Fruit fly (Drosophila melanogaster) whole organism, embryonic: ENCODE data around the gene CG33233.
A peak's percentile ranks its signal among the peaks of the same experiment; 100 is the strongest.

Experiments
- B-H1 ChIP-seq: fragments of 200-800 bp; sonication (Bioruptor generic); IDR thresholded peaks from 3 replicates; pipeline ENCODE4 v1.3.6; 2022; ENCODE audit warnings: missing biosample characterization, missing genetic modification characterization
- CG10274 ChIP-seq: fragments of 200-800 bp; sonication (Bioruptor generic); optimal IDR thresholded peaks from 3 replicates; lab custom pipeline; 2017; ENCODE audit warnings: missing biosample characterization, mild to moderate bottlenecking, missing genetic modification characterization
- CG10959 ChIP-seq: fragments of 200-800 bp; sonication (Bioruptor generic); IDR thresholded peaks from 2 replicates; pipeline ENCODE4 v1.3.6; 2022; ENCODE audit warnings: missing biosample characterization, missing genetic modification characterization
- CG10979 ChIP-seq: fragments of 200-800 bp; sonication (Bioruptor generic); optimal IDR thresholded peaks from 2 replicates; lab custom pipeline; 2018; ENCODE audit warnings: missing biosample characterization, mild to moderate bottlenecking, missing genetic modification characterization, moderate library complexity
- CG11560 ChIP-seq: fragments of 200-800 bp; sonication (Bioruptor generic); IDR thresholded peaks from 3 replicates; pipeline ENCODE4 v1.3.6; 2022; ENCODE audit warnings: missing biosample characterization, missing genetic modification characterization
- CG12942 ChIP-seq: fragments of 200-800 bp; sonication (Bioruptor generic); optimal IDR thresholded peaks from 3 replicates; lab custom pipeline; 2016; ENCODE audit warnings: missing biosample characterization, missing genetic modification characterization
- CG13624 ChIP-seq: fragments of 200-800 bp; sonication (Bioruptor generic); optimal IDR thresholded peaks from 2 replicates; lab custom pipeline; 2016; ENCODE audit warnings: missing biosample characterization, missing genetic modification characterization
- CG17359 ChIP-seq: fragments of 200-800 bp; sonication (Bioruptor generic); optimal IDR thresholded peaks from 3 replicates; lab custom pipeline; 2018; ENCODE audit warnings: missing biosample characterization, mild to moderate bottlenecking, missing genetic modification characterization, moderate library complexity
- CG18619 ChIP-seq: fragments of 200-800 bp; sonication (Bioruptor generic); optimal IDR thresholded peaks from 3 replicates; lab custom pipeline; 2017; ENCODE audit warnings: missing biosample characterization, mild to moderate bottlenecking, missing genetic modification characterization
- CG2116 ChIP-seq: fragments of 200-800 bp; sonication (Bioruptor generic); optimal IDR thresholded peaks from 3 replicates; lab custom pipeline; 2018; ENCODE audit warnings: missing biosample characterization, mild to moderate bottlenecking, missing genetic modification characterization
- CG30431 ChIP-seq: fragments of 200-800 bp; sonication (Bioruptor generic); optimal IDR thresholded peaks from 2 replicates; lab custom pipeline; 2017; ENCODE audit warnings: missing biosample characterization, missing genetic modification characterization
- CG33213 ChIP-seq: fragments of 200-800 bp; sonication (Bioruptor generic); optimal IDR thresholded peaks from 3 replicates; lab custom pipeline; 2016; ENCODE audit warnings: missing biosample characterization, missing genetic modification characterization
- CG3847 ChIP-seq: fragments of 200-800 bp; sonication (Bioruptor generic); IDR thresholded peaks from 2 replicates; pipeline ENCODE4 v1.3.6; 2022; ENCODE audit warnings: missing biosample characterization, missing genetic modification characterization
- CG4360 ChIP-seq: fragments of 200-800 bp; sonication (Bioruptor generic); IDR thresholded peaks from 2 replicates; pipeline ENCODE4 v1.3.6; 2022; ENCODE audit warnings: missing biosample characterization, missing genetic modification characterization
- CG4730 ChIP-seq: fragments of 200-800 bp; sonication (Bioruptor generic); IDR thresholded peaks from 2 replicates; pipeline ENCODE4 v1.3.6; 2022; ENCODE audit warnings: missing biosample characterization, missing genetic modification characterization
- CG7357 ChIP-seq: fragments of 200-800 bp; sonication (Bioruptor generic); IDR thresholded peaks from 3 replicates; pipeline ENCODE4 v1.3.6; 2022; ENCODE audit warnings: missing biosample characterization, missing genetic modification characterization
- CG7963 ChIP-seq: fragments of 200-800 bp; sonication (Bioruptor generic); IDR thresholded peaks from 3 replicates; pipeline ENCODE4 v1.3.6; 2022; ENCODE audit warnings: missing biosample characterization, missing genetic modification characterization; ENCODE audit not compliant: partially characterized antibody
- CG8924 ChIP-seq: fragments of 200-800 bp; optimal IDR thresholded peaks from 3 replicates; lab custom pipeline; 2019; ENCODE audit warnings: missing biosample characterization, mild to moderate bottlenecking, missing genetic modification characterization, moderate library complexity
- CTCF ChIP-seq: fragments of 200-800 bp; sonication (Bioruptor generic); optimal IDR thresholded peaks from 2 replicates; lab custom pipeline; 2017; ENCODE audit warnings: missing biosample characterization, mild to moderate bottlenecking, missing genetic modification characterization, moderate library complexity
- Dad ChIP-seq: fragments of 200-800 bp; sonication (Bioruptor generic); optimal IDR thresholded peaks from 3 replicates; lab custom pipeline; 2016; ENCODE audit warnings: missing biosample characterization, missing genetic modification characterization
- E2f2 ChIP-seq: fragments of 200-800 bp; sonication (Bioruptor generic); IDR thresholded peaks from 2 replicates; pipeline ENCODE4 v1.3.6; 2022; ENCODE audit warnings: missing biosample characterization, missing genetic modification characterization
- ERR ChIP-seq: fragments of 200-800 bp; sonication (Bioruptor generic); optimal IDR thresholded peaks from 2 replicates; lab custom pipeline; 2016; ENCODE audit warnings: missing biosample characterization, missing genetic modification characterization
- HLH54F ChIP-seq: fragments of 200-800 bp; sonication (Bioruptor generic); optimal IDR thresholded peaks from 3 replicates; lab custom pipeline; 2016; ENCODE audit warnings: missing biosample characterization, missing genetic modification characterization
- MBD-R2 ChIP-seq: fragments of 200-800 bp; sonication (Bioruptor generic); IDR thresholded peaks from 2 replicates; pipeline ENCODE4 v1.3.6; 2022; ENCODE audit warnings: missing biosample characterization, missing genetic modification characterization
- Nf-YA ChIP-seq: fragments of 200-800 bp; sonication (Bioruptor generic); IDR thresholded peaks from 2 replicates; pipeline ENCODE4 v1.3.6; 2022; ENCODE audit warnings: missing biosample characterization, missing genetic modification characterization
- Nf-YC ChIP-seq: fragments of 200-800 bp; optimal IDR thresholded peaks from 3 replicates; lab custom pipeline; 2019; ENCODE audit warnings: missing biosample characterization, mild to moderate bottlenecking, missing genetic modification characterization, moderate library complexity
- Oaz ChIP-seq: fragments of 200-800 bp; sonication (Bioruptor generic); IDR thresholded peaks from 2 replicates; pipeline ENCODE4 v1.3.6; 2022; ENCODE audit warnings: missing biosample characterization, missing genetic modification characterization
- Opbp ChIP-seq: fragments of 200-800 bp; sonication (Bioruptor generic); IDR thresholded peaks from 3 replicates; pipeline ENCODE4 v1.3.6; 2022; ENCODE audit warnings: missing biosample characterization, missing genetic modification characterization; ENCODE audit not compliant: partially characterized antibody
- Scr ChIP-seq: fragments of 200-800 bp; sonication (Bioruptor generic); IDR thresholded peaks from 2 replicates; pipeline ENCODE4 v1.3.6; 2022; ENCODE audit warnings: missing biosample characterization, missing genetic modification characterization; ENCODE audit not compliant: partially characterized antibody
- Six4 ChIP-seq: fragments of 200-800 bp; sonication (Bioruptor generic); optimal IDR thresholded peaks from 2 replicates; lab custom pipeline; 2016; ENCODE audit warnings: missing biosample characterization, missing genetic modification characterization
- Taf1 ChIP-seq: fragments of 200-800 bp; sonication (Bioruptor generic); IDR thresholded peaks from 2 replicates; pipeline ENCODE4 v1.3.6; 2022; ENCODE audit warnings: missing biosample characterization, missing genetic modification characterization
- Xrp1 ChIP-seq: fragments of 200-800 bp; sonication (Bioruptor generic); IDR thresholded peaks from 2 replicates; pipeline ENCODE4 v1.3.6; 2022; ENCODE audit warnings: missing biosample characterization, missing genetic modification characterization
- da ChIP-seq: fragments of 200-800 bp; sonication (Bioruptor generic); optimal IDR thresholded peaks from 2 replicates; lab custom pipeline; 2016; ENCODE audit warnings: missing biosample characterization, missing genetic modification characterization
- dan ChIP-seq: fragments of 200-800 bp; sonication (Bioruptor generic); IDR thresholded peaks from 2 replicates; pipeline ENCODE4 v1.3.6; 2022; ENCODE audit warnings: missing biosample characterization, missing genetic modification characterization
- dati ChIP-seq: fragments of 200-800 bp; sonication (Bioruptor generic); IDR thresholded peaks from 2 replicates; pipeline ENCODE4 v1.3.6; 2022; ENCODE audit warnings: missing biosample characterization, missing genetic modification characterization
- ewg ChIP-seq: fragments of 200-800 bp; sonication (Bioruptor generic); optimal IDR thresholded peaks from 3 replicates; lab custom pipeline; 2017; ENCODE audit warnings: mild to moderate bottlenecking, missing biosample characterization, missing genetic modification reagents, missing genetic modification characterization
- fd3F ChIP-seq: fragments of 200-800 bp; sonication (Bioruptor generic); optimal IDR thresholded peaks from 2 replicates; lab custom pipeline; 2018; ENCODE audit warnings: missing biosample characterization, mild to moderate bottlenecking, missing genetic modification characterization, moderate library complexity
- fu2 ChIP-seq: fragments of 200-800 bp; sonication (Bioruptor generic); optimal IDR thresholded peaks from 2 replicates; lab custom pipeline; 2016; ENCODE audit warnings: missing biosample characterization, missing genetic modification characterization
- lbe ChIP-seq: fragments of 200-800 bp; sonication (Bioruptor generic); optimal IDR thresholded peaks from 2 replicates; lab custom pipeline; 2016; ENCODE audit warnings: missing biosample characterization, mild to moderate bottlenecking, missing genetic modification characterization
- lilli ChIP-seq: fragments of 200-800 bp; sonication (Bioruptor generic); optimal IDR thresholded peaks from 3 replicates; lab custom pipeline; 2016; ENCODE audit warnings: missing biosample characterization, missing genetic modification characterization
- lmd ChIP-seq: fragments of 200-800 bp; sonication (Bioruptor generic); IDR thresholded peaks from 2 replicates; pipeline ENCODE4 v1.3.6; 2022; ENCODE audit warnings: missing biosample characterization, missing genetic modification characterization
- lov ChIP-seq, 2 experiments: fragments of 200-800 bp in 1 of 2; fragments of >200 bp in 1 of 2; sonication (Bioruptor generic) in 1 of 2; IDR thresholded peaks in 1 of 2; optimal IDR thresholded peaks in 1 of 2; 2 replicates in 1 of 2; 3 replicates in 1 of 2; pipeline versions ENCODE4 v1.3.6 to Lab custom; 2017 to 2022; ENCODE audit warnings: missing biosample characterization in 1 of 2, missing genetic modification characterization in 1 of 2
- luna ChIP-seq: fragments of 200-800 bp; sonication (Bioruptor generic); optimal IDR thresholded peaks from 2 replicates; lab custom pipeline; 2016; ENCODE audit warnings: missing biosample characterization, missing genetic modification characterization
- pfk ChIP-seq: fragments of 200-800 bp; sonication (Bioruptor generic); optimal IDR thresholded peaks from 2 replicates; lab custom pipeline; 2018; ENCODE audit warnings: missing biosample characterization, mild to moderate bottlenecking, missing genetic modification characterization, moderate library complexity
- pita ChIP-seq: fragments of 200-800 bp; sonication (Bioruptor generic); optimal IDR thresholded peaks from 2 replicates; lab custom pipeline; 2017; ENCODE audit warnings: missing biosample characterization, mild to moderate bottlenecking, missing genetic modification characterization
- prd ChIP-seq, 3 experiments: fragments of >200 bp in 2 of 3; fragments of 200-800 bp in 1 of 3; sonication (Bioruptor generic) in 1 of 3; optimal IDR thresholded peaks in 2 of 3; IDR thresholded peaks in 1 of 3; 2 replicates in 2 of 3; 3 replicates in 1 of 3; pipeline versions ENCODE4 v1.3.6 to Lab custom; 2017 to 2022; ENCODE audit warnings: missing biosample characterization in 1 of 3, missing genetic modification characterization in 1 of 3
- sc ChIP-seq, 3 experiments: fragments of >200 bp in 2 of 3; fragments of 200-800 bp in 1 of 3; sonication (Bioruptor generic) in 1 of 3; optimal IDR thresholded peaks; 2 replicates in 2 of 3; 3 replicates in 1 of 3; lab custom pipeline; 2017; ENCODE audit warnings: mild to moderate bottlenecking in 1 of 3, missing biosample characterization in 1 of 3, missing genetic modification characterization in 1 of 3, missing genetic modification reagents in 1 of 3
- sqz ChIP-seq: fragments of 200-800 bp; sonication (Bioruptor generic); optimal IDR thresholded peaks from 3 replicates; lab custom pipeline; 2018; ENCODE audit warnings: missing biosample characterization, mild to moderate bottlenecking, missing genetic modification characterization
- trh ChIP-seq: fragments of 200-800 bp; sonication (Bioruptor generic); optimal IDR thresholded peaks from 2 replicates; lab custom pipeline; 2016; ENCODE audit warnings: missing biosample characterization, missing genetic modification characterization
- vfl ChIP-seq: fragments of 200-800 bp; sonication (Bioruptor generic); optimal IDR thresholded peaks from 2 replicates; lab custom pipeline; 2016; ENCODE audit warnings: missing biosample characterization, missing genetic modification characterization
- zf30C ChIP-seq: fragments of 200-800 bp; sonication (Bioruptor generic); optimal IDR thresholded peaks from 3 replicates; lab custom pipeline; 2018; ENCODE audit warnings: missing biosample characterization, mild to moderate bottlenecking, missing genetic modification characterization

The CG33233 gene

dm6 chr3L:2631406-2631805 is 28.0 kb upstream of the CG33233 start, which contains the start of the genes CG42245 and MEP-1 (continued):
- TF ChIP-seq fu2 (GFP tag; lab: Kevin White, UChicago) (no peak), Six4 (GFP tag; lab: Kevin White, UChicago) (peak; percentile 13), vfl (peak; percentile 11), lilli (GFP tag; lab: Kevin White, UChicago) (peak; percentile 81), CG2116 (peak; percentile 94), CG10979 (peak; percentile 9), dati (GFP tag; lab: Robert Waterston, UW) (no peak), B-H1 (GFP tag; lab: Robert Waterston, UW) (no peak), ERR (GFP tag; lab: Kevin White, UChicago) (peak; percentile 10), prd (optimal IDR thresholded peaks at IDR 0.05; lab: Kevin White, UChicago) (no peak), prd (GFP tag; IDR thresholded peaks at IDR 0.05; lab: Robert Waterston, UW) (no peak), MBD-R2 (GFP tag; lab: Robert Waterston, UW) (peak; percentile 58), trh (GFP tag; lab: Kevin White, UChicago) (no peak), da (GFP tag; lab: Kevin White, UChicago) (no peak), Opbp (GFP tag; lab: Robert Waterston, UW) (peak; percentile 65; the same call in 2 of the 3 replicates), sqz (no peak), CG10959 (GFP tag; lab: Robert Waterston, UW) (no peak), CG4360 (GFP tag; lab: Robert Waterston, UW) (no peak), CG4730 (GFP tag; lab: Robert Waterston, UW) (no peak), lov (optimal IDR thresholded peaks at IDR 0.05; lab: Kevin White, UChicago) (no peak), lov (GFP tag; IDR thresholded peaks at IDR 0.05; lab: Robert Waterston, UW) (no peak), CG13624 (GFP tag; lab: Kevin White, UChicago) (peak; percentile 72), CG11560 (tag; lab: Robert Waterston, UW) (no peak), CG33213 (peak; percentile 44), CTCF (GFP tag; lab: Kevin White, UChicago) (no peak), fd3F (GFP tag; lab: Kevin White, UChicago) (no peak), Nf-YA (GFP tag; lab: Robert Waterston, UW) (no peak), CG17359 (peak; percentile 34), Nf-YC (no peak), E2f2 (GFP tag; lab: Robert Waterston, UW) (peak; percentile 82), pfk (GFP tag; lab: Kevin White, UChicago) (no peak), dan (GFP tag; lab: Robert Waterston, UW) (no peak), ewg (GFP tag; lab: Kevin White, UChicago) (no peak), CG8924 (tag; lab: Kevin White, UChicago) (peak; percentile 50), Xrp1 (GFP tag; lab: Robert Waterston, UW) (peak; percentile 41; the same call in 1 of the 2 replicates), CG30431 (GFP tag; lab: Kevin White, UChicago) (no peak), CG3847 (peak; percentile 71), HLH54F (GFP tag; lab: Kevin White, UChicago) (peak; percentile 58), Dad (peak; percentile 57), sc (optimal IDR thresholded peaks at IDR 0.05; lab: Kevin White, UChicago) (no peak), sc (GFP tag; optimal IDR thresholded peaks at IDR 0.05; lab: Kevin White, UChicago) (peak; percentile 1), Scr (peak; percentile 69), CG10274 (GFP tag; lab: Kevin White, UChicago) (no peak), CG7963 (GFP tag; lab: Robert Waterston, UW) (0 out of 3 replicates have a peak, but pooled peaks have one; percentile 14), pita (no peak), CG7357 (no peak), lbe (GFP tag; lab: Kevin White, UChicago) (peak; percentile 74), Oaz (GFP tag; lab: Robert Waterston, UW) (no peak), lmd (GFP tag; lab: Robert Waterston, UW) (no peak; the same call in 1 of the 2 replicates), CG18619 (GFP tag; lab: Kevin White, UChicago) (peak; percentile 25), Taf1 (GFP tag; lab: Robert Waterston, UW) (no peak), zf30C (GFP tag; lab: Kevin White, UChicago) (no peak), CG12942 (GFP tag; lab: Kevin White, UChicago) (peak; percentile 57), luna (GFP tag; lab: Kevin White, UChicago) (peak; percentile 7)
